Fruit fly (Drosophila melanogaster) whole organism, pupa: Measurements from ENCODE around the gene Slc25A46b.

Experiments
- CG13204 ChIP-seq: fragments of 200-800 bp; sonication (Bioruptor generic); optimal IDR thresholded peaks from 2 replicates; lab custom pipeline; 2018; ENCODE audit warnings: missing biosample characterization, mild to moderate bottlenecking, missing genetic modification characterization, moderate library complexity
- CG8301 ChIP-seq: fragments of 200-800 bp; sonication (Bioruptor generic); optimal IDR thresholded peaks from 2 replicates; lab custom pipeline; 2018; ENCODE audit warnings: missing biosample characterization, mild to moderate bottlenecking, missing genetic modification characterization
- Ets98B ChIP-seq: fragments of 200-800 bp; sonication (Bioruptor generic); IDR thresholded peaks from 2 replicates; pipeline ENCODE4 v1.3.6; 2022; ENCODE audit warnings: missing biosample characterization, missing genetic modification characterization

- TF ChIP-seq CG8301 (tag; lab: Kevin White, UChicago) (no peak), Ets98B (GFP tag; lab: Robert Waterston, UW) (no peak), CG13204 (GFP tag; lab: Kevin White, UChicago) (no peak)
These were observed 51.2 kb downstream of the Slc25A46b start for dm6 chr2L:18147511-18148072.
